Worm (Caenorhabditis elegans) whole organism, L3 larva: ENCODE data around the gene T19H12.3.

Source experiments
- nhr-12 ChIP-seq: fragments of 150-350 bp; optimal IDR thresholded peaks from 2 replicates; lab custom pipeline; 2014; ENCODE audit warnings: missing biosample characterization, missing genetic modification characterization
- nhr-28 ChIP-seq: fragments of 150-350 bp; optimal IDR thresholded peaks from 2 replicates; lab custom pipeline; 2014; ENCODE audit warnings: missing biosample characterization, missing genetic modification characterization

- TF ChIP-seq nhr-12 (tag; lab: Kevin White, UChicago), result no peak
- TF ChIP-seq nhr-28 (tag; lab: Kevin White, UChicago), result no peak
These were observed 5.3 kb downstream of the T19H12.3 start for ce11 chrV:4890781-4891180.
